Worm (Caenorhabditis elegans) whole organism, L3 larva: ENCODE data around the gene F22E12.3.

Source experiments
- elt-3 ChIP-seq, 3 experiments: fragments of 150-350 bp in 1 of 3; sonication (generic microtip) in 2 of 3; optimal IDR thresholded peaks; 2 replicates in 2 of 3; 4 replicates in 1 of 3; lab custom pipeline; 2014 to 2017; ENCODE audit warnings: missing biosample characterization in 3 of 3, missing genetic modification characterization in 3 of 3
- hmg-11 ChIP-seq: sonication (generic microtip); optimal IDR thresholded peaks from 2 replicates; lab custom pipeline; 2016; ENCODE audit warnings: missing genetic modification characterization, missing compliant biosample characterization
- lin-39 ChIP-seq: fragments of 150-350 bp; optimal IDR thresholded peaks from 2 replicates; lab custom pipeline; 2018; ENCODE audit warnings: missing biosample characterization, missing genetic modification reagents, missing genetic modification characterization
- mdl-1 ChIP-seq: fragments of 150-350 bp; optimal IDR thresholded peaks from 2 replicates; lab custom pipeline; 2014; ENCODE audit warnings: missing biosample characterization, missing genetic modification characterization
- nhr-23 ChIP-seq: fragments of 150-350 bp; optimal IDR thresholded peaks from 2 replicates; lab custom pipeline; 2014; ENCODE audit warnings: missing biosample characterization, missing genetic modification reagents, missing genetic modification characterization
- pqm-1 ChIP-seq: fragments of 150-350 bp; optimal IDR thresholded peaks from 2 replicates; lab custom pipeline; 2017; ENCODE audit warnings: missing biosample characterization, missing genetic modification characterization, inconsistent platforms
- snpc-4 ChIP-seq: fragments of 150-350 bp; optimal IDR thresholded peaks from 2 replicates; lab custom pipeline; 2014; ENCODE audit warnings: missing biosample characterization, missing genetic modification characterization

DNA sequence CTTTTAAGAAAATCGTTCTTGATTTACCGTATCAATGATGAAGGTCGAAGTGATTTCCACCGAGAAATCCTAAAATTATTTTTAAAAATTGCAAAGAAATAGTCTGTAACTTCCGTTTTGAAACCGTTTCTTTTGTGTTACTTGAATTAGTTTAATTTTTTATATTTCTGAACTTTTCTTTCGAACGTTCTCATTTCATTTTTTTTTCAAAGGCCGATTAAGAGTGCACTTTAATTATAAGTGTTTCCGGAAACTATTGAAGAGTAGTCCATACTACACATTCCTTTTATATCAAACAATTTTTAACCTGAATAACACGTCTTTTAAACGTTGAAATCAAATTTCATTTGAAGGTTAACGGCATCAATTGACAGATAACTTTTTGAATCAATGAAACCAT lies 4.5 kb upstream of the F22E12.3 start:
- TF ChIP-seq hmg-11 (tag; lab: Kevin White, UChicago) (no peak), mdl-1 (tag; lab: Kevin White, UChicago) (no peak), snpc-4 (tag; lab: Kevin White, UChicago) (no peak), lin-39 (no peak), pqm-1 (tag; lab: Kevin White, UChicago) (no peak), elt-3 (tag; optimal IDR thresholded peaks at IDR 0.05; lab: Kevin White, UChicago) (no peak), nhr-23 (tag; lab: Kevin White, UChicago) (no peak)
